Fruit fly (Drosophila melanogaster) whole organism, embryonic: ENCODE measurements around the gene Kdm2.

Source experiments
- Aef1 ChIP-seq: fragments of 200-800 bp; sonication (Bioruptor generic); IDR thresholded peaks from 3 replicates; pipeline ENCODE4 v1.3.6; 2022; ENCODE audit warnings: missing biosample characterization, missing genetic modification characterization
- Atf-2 ChIP-seq: fragments of 200-800 bp; sonication (Bioruptor generic); optimal IDR thresholded peaks from 2 replicates; lab custom pipeline; 2016; ENCODE audit warnings: missing biosample characterization, missing genetic modification characterization
- CG10543 ChIP-seq: fragments of 200-800 bp; sonication (Bioruptor generic); optimal IDR thresholded peaks from 3 replicates; lab custom pipeline; 2017; ENCODE audit warnings: missing biosample characterization, mild to moderate bottlenecking, missing genetic modification characterization, moderate library complexity
- CG10565 ChIP-seq: fragments of 200-800 bp; sonication (Bioruptor generic); optimal IDR thresholded peaks from 3 replicates; lab custom pipeline; 2016; ENCODE audit warnings: missing biosample characterization, mild to moderate bottlenecking, missing genetic modification characterization
- CG11398 ChIP-seq: fragments of 200-800 bp; sonication (Bioruptor generic); optimal IDR thresholded peaks from 2 replicates; lab custom pipeline; 2016; ENCODE audit warnings: missing biosample characterization, missing genetic modification characterization
- CG12071 ChIP-seq: fragments of 200-800 bp; sonication (Bioruptor generic); optimal IDR thresholded peaks from 3 replicates; lab custom pipeline; 2018; ENCODE audit warnings: missing biosample characterization, mild to moderate bottlenecking, missing genetic modification characterization
- CG12769 ChIP-seq: fragments of 200-800 bp; sonication (Bioruptor generic); optimal IDR thresholded peaks from 2 replicates; lab custom pipeline; 2019; ENCODE audit warnings: missing biosample characterization, mild to moderate bottlenecking, missing genetic modification characterization, moderate library complexity
- CG13624 ChIP-seq: fragments of 200-800 bp; sonication (Bioruptor generic); optimal IDR thresholded peaks from 2 replicates; lab custom pipeline; 2016; ENCODE audit warnings: missing biosample characterization, missing genetic modification characterization
- CG17328 ChIP-seq: fragments of 200-800 bp; sonication (Bioruptor generic); IDR thresholded peaks from 2 replicates; pipeline ENCODE4 v1.3.6; 2022; ENCODE audit warnings: missing biosample characterization, missing genetic modification characterization
- CG18764 ChIP-seq: fragments of 200-800 bp; sonication (Bioruptor generic); optimal IDR thresholded peaks from 3 replicates; lab custom pipeline; 2016; ENCODE audit warnings: missing biosample characterization, missing genetic modification characterization
- CG30020 ChIP-seq: fragments of 200-800 bp; optimal IDR thresholded peaks from 2 replicates; lab custom pipeline; 2019; ENCODE audit warnings: missing biosample characterization, mild to moderate bottlenecking, missing genetic modification characterization, moderate library complexity
- CG30403 ChIP-seq: fragments of 200-800 bp; sonication (Bioruptor generic); optimal IDR thresholded peaks from 3 replicates; lab custom pipeline; 2016; ENCODE audit warnings: missing biosample characterization, missing genetic modification characterization
- CG4328 ChIP-seq: fragments of 200-800 bp; sonication (Bioruptor generic); optimal IDR thresholded peaks from 3 replicates; lab custom pipeline; 2017; ENCODE audit warnings: missing biosample characterization, missing genetic modification reagents, missing genetic modification characterization
- CG4360 ChIP-seq: fragments of 200-800 bp; sonication (Bioruptor generic); IDR thresholded peaks from 2 replicates; pipeline ENCODE4 v1.3.6; 2022; ENCODE audit warnings: missing biosample characterization, missing genetic modification characterization
- CG4617 ChIP-seq: fragments of 200-800 bp; sonication (Bioruptor generic); optimal IDR thresholded peaks from 3 replicates; lab custom pipeline; 2016; ENCODE audit warnings: missing biosample characterization, missing genetic modification characterization, borderline replicate concordance
- CG4820 ChIP-seq: fragments of 200-800 bp; sonication (Bioruptor generic); optimal IDR thresholded peaks from 3 replicates; lab custom pipeline; 2016; ENCODE audit warnings: missing biosample characterization, missing genetic modification characterization
- CG6254 ChIP-seq: fragments of 200-800 bp; sonication (Bioruptor generic); optimal IDR thresholded peaks from 3 replicates; lab custom pipeline; 2017; ENCODE audit warnings: mild to moderate bottlenecking, missing biosample characterization, missing genetic modification reagents, missing genetic modification characterization
- CG6765 ChIP-seq: fragments of 200-800 bp; sonication (Bioruptor generic); optimal IDR thresholded peaks from 3 replicates; lab custom pipeline; 2017; ENCODE audit warnings: missing biosample characterization, mild to moderate bottlenecking, missing genetic modification characterization
- CG8290 ChIP-seq, 3 experiments: fragments of 200-800 bp; sonication (Bioruptor generic); optimal IDR thresholded peaks; 2 replicates each; lab custom pipeline; 2016 to 2019; ENCODE audit warnings: missing biosample characterization in 3 of 3, missing genetic modification characterization in 3 of 3, mild to moderate bottlenecking in 2 of 3, moderate library complexity in 1 of 3
- CG9797 ChIP-seq: fragments of 200-800 bp; sonication (Bioruptor generic); optimal IDR thresholded peaks from 3 replicates; lab custom pipeline; 2018; ENCODE audit warnings: missing biosample characterization, mild to moderate bottlenecking, missing genetic modification characterization
- CG9876 ChIP-seq: fragments of 200-800 bp; sonication (Bioruptor generic); optimal IDR thresholded peaks from 2 replicates; lab custom pipeline; 2016; ENCODE audit warnings: missing biosample characterization, missing genetic modification characterization
- CkIIα-i1 ChIP-seq: fragments of 200-800 bp; sonication (Bioruptor generic); IDR thresholded peaks from 2 replicates; pipeline ENCODE4 v1.3.6; 2022; ENCODE audit warnings: missing biosample characterization, missing genetic modification characterization
- Fer1 ChIP-seq: fragments of 200-800 bp; sonication (Bioruptor generic); optimal IDR thresholded peaks from 2 replicates; lab custom pipeline; 2017; ENCODE audit warnings: missing biosample characterization, mild to moderate bottlenecking, missing genetic modification characterization
- Gsc ChIP-seq: fragments of 200-800 bp; sonication (Bioruptor generic); IDR thresholded peaks from 2 replicates; pipeline ENCODE4 v1.3.6; 2022; ENCODE audit warnings: missing biosample characterization, missing genetic modification characterization
- H2.0 ChIP-seq: fragments of 200-800 bp; sonication (Bioruptor generic); IDR thresholded peaks from 2 replicates; pipeline ENCODE4 v1.3.6; 2022; ENCODE audit warnings: missing biosample characterization, missing genetic modification characterization
- MBD-R2 ChIP-seq: fragments of 200-800 bp; sonication (Bioruptor generic); IDR thresholded peaks from 2 replicates; pipeline ENCODE4 v1.3.6; 2022; ENCODE audit warnings: missing biosample characterization, missing genetic modification characterization
- Med ChIP-seq: fragments of 200-800 bp; sonication (Bioruptor generic); peaks from one replicate; lab custom pipeline; 2016; ENCODE audit warnings: missing biosample characterization, missing genetic modification characterization, mild to moderate bottlenecking, inconsistent platforms, moderate library complexity
- Spps ChIP-seq: fragments of 200-800 bp; sonication (Bioruptor generic); optimal IDR thresholded peaks from 2 replicates; lab custom pipeline; 2018; ENCODE audit warnings: missing biosample characterization, mild to moderate bottlenecking, missing genetic modification characterization
- ap ChIP-seq: fragments of 200-800 bp; sonication (Bioruptor generic); IDR thresholded peaks from 2 replicates; pipeline ENCODE4 v1.3.6; 2022; ENCODE audit warnings: missing biosample characterization, missing genetic modification characterization
- ara ChIP-seq: fragments of 200-800 bp; sonication (Bioruptor generic); IDR thresholded peaks from 2 replicates; pipeline ENCODE4 v1.3.6; 2022; ENCODE audit warnings: missing biosample characterization, missing genetic modification characterization
- chif ChIP-seq, 2 experiments: fragments of 200-800 bp; sonication (Bioruptor generic); optimal IDR thresholded peaks; 3 replicates each; lab custom pipeline; 2016; ENCODE audit warnings: missing biosample characterization in 2 of 2, missing genetic modification characterization in 2 of 2
- emc ChIP-seq: fragments of 200-800 bp; sonication (Bioruptor generic); optimal IDR thresholded peaks from 2 replicates; lab custom pipeline; 2016; ENCODE audit warnings: missing biosample characterization, missing genetic modification characterization
- ewg ChIP-seq: fragments of 200-800 bp; sonication (Bioruptor generic); optimal IDR thresholded peaks from 3 replicates; lab custom pipeline; 2017; ENCODE audit warnings: mild to moderate bottlenecking, missing biosample characterization, missing genetic modification reagents, missing genetic modification characterization
- hb ChIP-seq: fragments of 200-800 bp; sonication (Bioruptor generic); IDR thresholded peaks from 3 replicates; pipeline ENCODE4 v1.3.6; 2022; ENCODE audit warnings: missing biosample characterization, missing genetic modification characterization; ENCODE audit not compliant: partially characterized antibody
- jing ChIP-seq: fragments of 200-800 bp; sonication (Bioruptor generic); optimal IDR thresholded peaks from 2 replicates; lab custom pipeline; 2018; ENCODE audit warnings: missing biosample characterization, mild to moderate bottlenecking, missing genetic modification characterization
- knrl ChIP-seq: fragments of 200-800 bp; sonication (Bioruptor generic); IDR thresholded peaks from 3 replicates; pipeline ENCODE4 v1.3.6; 2022; ENCODE audit warnings: missing biosample characterization, missing genetic modification characterization; ENCODE audit not compliant: partially characterized antibody
- lab ChIP-seq: fragments of 200-800 bp; sonication (Bioruptor generic); optimal IDR thresholded peaks from 3 replicates; lab custom pipeline; 2017; ENCODE audit warnings: missing biosample characterization, missing genetic modification characterization, mild to moderate bottlenecking, moderate library complexity, missing genetic modification reagents
- lilli ChIP-seq: fragments of 200-800 bp; sonication (Bioruptor generic); optimal IDR thresholded peaks from 3 replicates; lab custom pipeline; 2016; ENCODE audit warnings: missing biosample characterization, missing genetic modification characterization
- org-1 ChIP-seq: fragments of 200-800 bp; sonication (Bioruptor generic); optimal IDR thresholded peaks from 2 replicates; lab custom pipeline; 2017; ENCODE audit warnings: missing biosample characterization, missing genetic modification characterization
- pita ChIP-seq: fragments of 200-800 bp; sonication (Bioruptor generic); optimal IDR thresholded peaks from 2 replicates; lab custom pipeline; 2017; ENCODE audit warnings: missing biosample characterization, mild to moderate bottlenecking, missing genetic modification characterization
- sima ChIP-seq: fragments of 200-800 bp; sonication (Bioruptor generic); optimal IDR thresholded peaks from 2 replicates; lab custom pipeline; 2016; ENCODE audit warnings: missing biosample characterization, missing genetic modification characterization
- slbo ChIP-seq: fragments of 200-800 bp; sonication (Bioruptor generic); IDR thresholded peaks from 2 replicates; pipeline ENCODE4 v1.3.6; 2022; ENCODE audit warnings: missing biosample characterization, missing genetic modification characterization
- tio ChIP-seq: fragments of 200-800 bp; sonication (Bioruptor generic); optimal IDR thresholded peaks from 2 replicates; lab custom pipeline; 2017; ENCODE audit warnings: missing biosample characterization, missing genetic modification characterization, inconsistent platforms
- trem ChIP-seq: fragments of 200-800 bp; optimal IDR thresholded peaks from 3 replicates; lab custom pipeline; 2019; ENCODE audit warnings: missing biosample characterization, mild to moderate bottlenecking, missing genetic modification characterization, moderate library complexity
- tup ChIP-seq: fragments of 200-800 bp; sonication (Bioruptor generic); optimal IDR thresholded peaks from 2 replicates; lab custom pipeline; 2016; ENCODE audit warnings: missing biosample characterization, mild to moderate bottlenecking, missing genetic modification characterization, moderate library complexity
- unpg ChIP-seq: fragments of 200-800 bp; sonication (Bioruptor generic); optimal IDR thresholded peaks from 3 replicates; lab custom pipeline; 2018; ENCODE audit warnings: missing biosample characterization, mild to moderate bottlenecking, missing genetic modification characterization, moderate library complexity
- vvl ChIP-seq: fragments of 200-800 bp; sonication (Bioruptor generic); IDR thresholded peaks from 2 replicates; pipeline ENCODE4 v1.3.6; 2022; ENCODE audit warnings: missing biosample characterization, missing genetic modification characterization
- wek ChIP-seq: fragments of 200-800 bp; sonication (Bioruptor generic); optimal IDR thresholded peaks from 3 replicates; lab custom pipeline; 2018; ENCODE audit warnings: missing biosample characterization, mild to moderate bottlenecking, missing genetic modification characterization, moderate library complexity
- zen ChIP-seq: fragments of 200-800 bp; sonication (Bioruptor generic); optimal IDR thresholded peaks from 3 replicates; lab custom pipeline; 2018; ENCODE audit warnings: missing biosample characterization, mild to moderate bottlenecking, missing genetic modification characterization, moderate library complexity

The Kdm2 gene

dm6 chr3R:9057398-9058058 is 5.2 kb downstream of the Kdm2 start (continued):
- TF ChIP-seq sima: no peak
- TF ChIP-seq CG6254: peak; percentile 94
- TF ChIP-seq CG6765 (GFP tag; lab: Kevin White, UChicago): peak; percentile 97
- peak; percentile 95 for TF ChIP-seq org-1 (GFP tag; lab: Kevin White, UChicago)
- TF ChIP-seq vvl: no peak
- no peak for TF ChIP-seq H2.0 (GFP tag; lab: Robert Waterston, UW)
- TF ChIP-seq MBD-R2 (GFP tag; lab: Robert Waterston, UW): no peak
- no peak for TF ChIP-seq CkIIα-i1 (GFP tag; lab: Robert Waterston, UW)
- TF ChIP-seq Atf-2 (GFP tag; lab: Kevin White, UChicago): no peak
- peak; percentile 20 for TF ChIP-seq CG10565 (GFP tag; lab: Kevin White, UChicago)
- peak; percentile 76 for TF ChIP-seq tup
- TF ChIP-seq Aef1 (GFP tag; lab: Robert Waterston, UW): no peak
- TF ChIP-seq CG4360 (GFP tag; lab: Robert Waterston, UW): no peak
- peak; percentile 85 for TF ChIP-seq Med (GFP tag; lab: Kevin White, UChicago)
- TF ChIP-seq ewg (GFP tag; lab: Kevin White, UChicago): peak; percentile 81
- TF ChIP-seq knrl (GFP tag; lab: Robert Waterston, UW): no peak
- peak; percentile 93 for TF ChIP-seq CG18764 (GFP tag; lab: Kevin White, UChicago)
- TF ChIP-seq CG13624 (GFP tag; lab: Kevin White, UChicago): peak; percentile 7
- TF ChIP-seq Spps (tag; lab: Kevin White, UChicago): peak; percentile 99
- peak; percentile 48 for TF ChIP-seq CG9797 (GFP tag; lab: Kevin White, UChicago)
- TF ChIP-seq jing: peak; percentile 79
- TF ChIP-seq Fer1 (GFP tag; lab: Kevin White, UChicago): peak; percentile 99
- TF ChIP-seq CG4328 (GFP tag; lab: Kevin White, UChicago): peak; percentile 98
- TF ChIP-seq emc (GFP tag; lab: Kevin White, UChicago): no peak
- TF ChIP-seq CG30403: peak; percentile 98
- peak; percentile 45 to 70 for TF ChIP-seq chif (GFP tag; optimal IDR thresholded peaks at IDR 0.05; lab: Kevin White, UChicago)
- peak; percentile 98 for TF ChIP-seq CG10543
- peak; percentile 55 for TF ChIP-seq wek (GFP tag; lab: Kevin White, UChicago)
- TF ChIP-seq zen (tag; lab: Kevin White, UChicago): peak; percentile 97
- TF ChIP-seq unpg: peak; percentile 98
- no peak for TF ChIP-seq slbo (GFP tag; lab: Robert Waterston, UW)
- peak; percentile 6 for TF ChIP-seq CG9876 (GFP tag; lab: Kevin White, UChicago)
- peak; percentile 95 for TF ChIP-seq tio
- peak; percentile 91 for TF ChIP-seq lilli (GFP tag; lab: Kevin White, UChicago)
- peak; percentile 96 for TF ChIP-seq trem (tag; lab: Kevin White, UChicago)
- TF ChIP-seq pita (GFP tag; lab: Kevin White, UChicago): no peak
- TF ChIP-seq CG17328: no peak
- no peak for TF ChIP-seq ara (GFP tag; lab: Robert Waterston, UW)
- peak; percentile 93 for TF ChIP-seq CG8290 (GFP tag; optimal IDR thresholded peaks at IDR 0.05; lab: Kevin White, UChicago)
- TF ChIP-seq CG8290 (tag; optimal IDR thresholded peaks at IDR 0.05; lab: Kevin White, UChicago): peak; percentile 74 to 98
- TF ChIP-seq CG30020 (tag; lab: Kevin White, UChicago): peak; percentile 91
- no peak for TF ChIP-seq CG11398 (GFP tag; lab: Kevin White, UChicago)
- no peak for TF ChIP-seq Gsc (GFP tag; lab: Robert Waterston, UW)
- TF ChIP-seq lab (GFP tag; lab: Kevin White, UChicago): peak; percentile 99
- TF ChIP-seq hb (GFP tag; lab: Robert Waterston, UW): no peak
- peak; percentile 98 for TF ChIP-seq CG12769
- no peak for TF ChIP-seq ap (GFP tag; lab: Robert Waterston, UW)
- TF ChIP-seq CG4617 (GFP tag; lab: Kevin White, UChicago): peak; percentile 52
- TF ChIP-seq CG12071: peak; percentile 88
- peak; percentile 89 for TF ChIP-seq CG4820 (GFP tag; lab: Kevin White, UChicago)
